Worm (Caenorhabditis elegans) whole organism, mixed stage, embryonic: ENCODE measurements around the gene srbc-39.

Experiments used
- M03D4.4 ChIP-seq: sonication (generic microtip); optimal IDR thresholded peaks from 2 replicates; lab custom pipeline; 2017; ENCODE audit warnings: mild to moderate bottlenecking, missing genetic modification characterization, missing compliant biosample characterization
- blmp-1 ChIP-seq: fragments of 150-350 bp; optimal IDR thresholded peaks from 2 replicates; lab custom pipeline; 2014; ENCODE audit warnings: missing biosample characterization, missing genetic modification characterization
- ceh-39 ChIP-seq: fragments of 150-350 bp; optimal IDR thresholded peaks from 2 replicates; lab custom pipeline; 2014; ENCODE audit warnings: missing biosample characterization, missing genetic modification characterization
- ceh-43 ChIP-seq: fragments of 200-800 bp; sonication (Bioruptor generic); optimal IDR thresholded peaks from 2 replicates; lab custom pipeline; 2018; ENCODE audit warnings: mild to moderate bottlenecking, missing genetic modification characterization, moderate library complexity, missing compliant biosample characterization
- ceh-83 ChIP-seq: fragments of 200-800 bp; sonication (Bioruptor generic); optimal IDR thresholded peaks from 2 replicates; lab custom pipeline; 2018; ENCODE audit warnings: mild to moderate bottlenecking, missing genetic modification characterization, missing compliant biosample characterization
- ces-1 ChIP-seq: fragments of 150-350 bp; optimal IDR thresholded peaks from 2 replicates; lab custom pipeline; 2014; ENCODE audit warnings: missing biosample characterization, missing genetic modification reagents, missing genetic modification characterization
- cnd-1 ChIP-seq: fragments of 200-800 bp; sonication (Bioruptor generic); optimal IDR thresholded peaks from 2 replicates; lab custom pipeline; 2018; ENCODE audit warnings: mild to moderate bottlenecking, missing genetic modification characterization, missing compliant biosample characterization
- drap-1 ChIP-seq: fragments of 200-800 bp; sonication (Bioruptor generic); optimal IDR thresholded peaks from 3 replicates; lab custom pipeline; 2018; ENCODE audit warnings: mild to moderate bottlenecking, missing genetic modification characterization, missing compliant biosample characterization
- elt-1 ChIP-seq: sonication (generic microtip); optimal IDR thresholded peaks from 2 replicates; lab custom pipeline; 2017; ENCODE audit warnings: missing genetic modification characterization, mild to moderate bottlenecking, missing compliant biosample characterization, antibody characterized with exemption, moderate library complexity, borderline replicate concordance; ENCODE audit not compliant: insufficient read depth
- elt-3 ChIP-seq: fragments of 150-350 bp; optimal IDR thresholded peaks from 2 replicates; lab custom pipeline; 2014; ENCODE audit warnings: missing biosample characterization, missing genetic modification characterization
- flh-1 ChIP-seq: fragments of 200-800 bp; sonication (Bioruptor generic); optimal IDR thresholded peaks from 2 replicates; lab custom pipeline; 2018; ENCODE audit warnings: mild to moderate bottlenecking, missing genetic modification characterization, moderate library complexity, missing compliant biosample characterization
- ham-2 ChIP-seq: fragments of 200-800 bp; sonication (Bioruptor generic); optimal IDR thresholded peaks from 2 replicates; lab custom pipeline; 2018; ENCODE audit warnings: mild to moderate bottlenecking, missing genetic modification characterization, missing compliant biosample characterization
- hlh-1 ChIP-seq: fragments of 150-350 bp; optimal IDR thresholded peaks from 2 replicates; lab custom pipeline; 2014; ENCODE audit warnings: missing biosample characterization, missing genetic modification reagents, missing genetic modification characterization
- lin-13 ChIP-seq: fragments of 150-350 bp; optimal IDR thresholded peaks from 2 replicates; lab custom pipeline; 2014; ENCODE audit warnings: missing biosample characterization, missing genetic modification characterization
- lin-32 ChIP-seq: fragments of 200-800 bp; sonication (Bioruptor generic); optimal IDR thresholded peaks from 2 replicates; lab custom pipeline; 2018; ENCODE audit warnings: mild to moderate bottlenecking, missing genetic modification characterization, missing compliant biosample characterization
- lsy-2 ChIP-seq: fragments of 150-350 bp; optimal IDR thresholded peaks from 2 replicates; lab custom pipeline; 2014; ENCODE audit warnings: missing biosample characterization, missing genetic modification characterization
- mep-1 ChIP-seq: fragments of 150-350 bp; optimal IDR thresholded peaks from 2 replicates; lab custom pipeline; 2017; ENCODE audit warnings: missing biosample characterization, missing genetic modification reagents, missing genetic modification characterization, inconsistent platforms
- mls-2 ChIP-seq: sonication (generic microtip); optimal IDR thresholded peaks from 2 replicates; lab custom pipeline; 2016; ENCODE audit warnings: mild to moderate bottlenecking, missing genetic modification characterization, moderate library complexity, missing compliant biosample characterization
- nhr-237 ChIP-seq: fragments of 150-350 bp; optimal IDR thresholded peaks from 2 replicates; lab custom pipeline; 2014; ENCODE audit warnings: missing biosample characterization, missing genetic modification characterization
- nhr-28 ChIP-seq: fragments of 150-350 bp; optimal IDR thresholded peaks from 2 replicates; lab custom pipeline; 2014; ENCODE audit warnings: missing biosample characterization, missing genetic modification characterization
- nhr-76 ChIP-seq: sonication (generic microtip); optimal IDR thresholded peaks from 2 replicates; lab custom pipeline; 2017; ENCODE audit warnings: missing biosample characterization, missing genetic modification characterization
- pha-4 ChIP-seq: fragments of 150-350 bp; optimal IDR thresholded peaks from 2 replicates; lab custom pipeline; 2018; ENCODE audit warnings: missing biosample characterization, missing genetic modification reagents, missing genetic modification characterization
- sem-2 ChIP-seq: fragments of 200-800 bp; sonication (Bioruptor generic); optimal IDR thresholded peaks from 2 replicates; lab custom pipeline; 2018; ENCODE audit warnings: mild to moderate bottlenecking, missing genetic modification characterization, missing compliant biosample characterization
- snpc-4 ChIP-seq: fragments of 150-350 bp; optimal IDR thresholded peaks from 2 replicates; lab custom pipeline; 2014; ENCODE audit warnings: missing biosample characterization, missing genetic modification characterization
- sptf-1 ChIP-seq: sonication (generic microtip); optimal IDR thresholded peaks from 2 replicates; lab custom pipeline; 2017; ENCODE audit warnings: mild to moderate bottlenecking, missing genetic modification characterization, moderate library complexity, missing compliant biosample characterization
- tbx-8 ChIP-seq: fragments of 200-800 bp; sonication (Bioruptor generic); optimal IDR thresholded peaks from 2 replicates; lab custom pipeline; 2018; ENCODE audit warnings: mild to moderate bottlenecking, missing genetic modification characterization, moderate library complexity, missing compliant biosample characterization
- unc-120 ChIP-seq: sonication (generic microtip); optimal IDR thresholded peaks from 2 replicates; lab custom pipeline; 2017; ENCODE audit warnings: missing genetic modification characterization, missing compliant biosample characterization; ENCODE audit not compliant: poor library complexity, severe bottlenecking
- unc-39 ChIP-seq: fragments of 150-350 bp; optimal IDR thresholded peaks from 2 replicates; lab custom pipeline; 2014; ENCODE audit warnings: missing biosample characterization, missing genetic modification characterization
- unc-62 ChIP-seq: fragments of 150-350 bp; optimal IDR thresholded peaks from 2 replicates; lab custom pipeline; 2014; ENCODE audit warnings: missing biosample characterization, missing genetic modification reagents, missing genetic modification characterization
- zip-8 ChIP-seq: fragments of 150-350 bp; optimal IDR thresholded peaks from 2 replicates; lab custom pipeline; 2014; ENCODE audit warnings: missing biosample characterization, missing genetic modification characterization
- ztf-11 ChIP-seq: fragments of 150-350 bp; optimal IDR thresholded peaks from 2 replicates; lab custom pipeline; 2014; ENCODE audit warnings: missing biosample characterization, missing genetic modification characterization

Gene srbc-39

DNA sequence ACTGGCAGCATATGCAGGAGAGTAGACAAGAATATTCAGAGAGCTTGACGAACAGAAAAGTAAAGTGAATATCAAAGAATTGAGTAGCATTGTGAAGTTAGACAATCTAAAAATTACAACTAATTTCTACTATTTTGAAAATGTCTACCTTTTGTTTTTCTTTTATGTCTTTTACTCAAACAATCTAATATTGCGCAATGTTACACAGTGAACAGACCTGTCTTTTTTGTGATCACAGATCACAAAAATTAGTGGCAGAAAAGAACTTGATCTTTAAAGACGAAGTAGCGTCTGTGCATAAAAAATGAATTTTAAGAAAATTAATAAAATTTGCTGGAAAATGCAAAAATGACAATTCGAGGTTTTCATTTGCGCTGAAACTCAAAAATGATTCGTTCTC is 9.9 kb upstream of the srbc-39 start:
- TF ChIP-seq M03D4.4 (tag; lab: Kevin White, UChicago) (no peak), zip-8 (tag; lab: Kevin White, UChicago) (peak; percentile 74)

DNA sequence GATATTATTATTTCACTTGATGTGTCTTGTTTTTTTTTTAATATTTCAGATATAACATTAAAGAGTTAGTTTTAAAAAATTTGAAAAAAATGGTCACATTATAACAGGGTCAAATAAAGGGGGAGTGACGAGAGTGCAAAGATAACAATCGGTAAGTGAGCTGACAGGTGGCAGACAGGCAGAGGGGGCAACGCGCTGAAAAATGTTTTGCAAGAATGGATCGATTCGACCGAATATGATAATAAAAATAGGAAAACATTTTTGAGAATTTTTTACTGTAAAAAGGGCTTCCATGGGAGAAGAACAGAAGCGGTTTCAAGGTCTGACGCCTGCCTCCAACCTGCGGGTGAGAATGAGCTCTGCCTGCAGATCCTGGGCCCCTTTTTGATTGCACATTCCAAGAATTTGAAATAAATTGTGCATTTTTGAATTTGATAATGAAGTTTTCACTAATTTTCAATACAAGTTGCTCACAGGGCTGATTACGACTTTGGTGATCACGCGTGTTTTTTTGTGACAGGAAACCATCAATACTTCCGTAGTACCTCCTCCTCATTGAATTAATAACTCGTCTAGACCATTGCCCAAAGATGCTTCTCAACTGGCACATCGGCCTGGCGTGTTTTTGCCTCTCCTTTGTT is 9.3 kb upstream of the srbc-39 start, which contains the start of the genes ugt-29 and srx-5:
ugt-29 (minus strand) TSS at position 101 of the 641 bp plus-strand sequence.
srx-5 (plus strand) TSS at position 591 of the 641 bp plus-strand sequence.
- TF ChIP-seq M03D4.4 (tag; lab: Kevin White, UChicago): no peak
- no peak for TF ChIP-seq nhr-28 (tag; lab: Kevin White, UChicago)
- no peak for TF ChIP-seq unc-120 (tag; lab: Kevin White, UChicago)
- no peak for TF ChIP-seq lsy-2 (tag; lab: Kevin White, UChicago)
- TF ChIP-seq zip-8 (tag; lab: Kevin White, UChicago): no peak
- TF ChIP-seq pha-4 (tag; lab: Kevin White, UChicago): no peak
- TF ChIP-seq ztf-11 (tag; lab: Kevin White, UChicago): no peak
- TF ChIP-seq tbx-8 (GFP tag; lab: Kevin White, UChicago): no peak

DNA sequence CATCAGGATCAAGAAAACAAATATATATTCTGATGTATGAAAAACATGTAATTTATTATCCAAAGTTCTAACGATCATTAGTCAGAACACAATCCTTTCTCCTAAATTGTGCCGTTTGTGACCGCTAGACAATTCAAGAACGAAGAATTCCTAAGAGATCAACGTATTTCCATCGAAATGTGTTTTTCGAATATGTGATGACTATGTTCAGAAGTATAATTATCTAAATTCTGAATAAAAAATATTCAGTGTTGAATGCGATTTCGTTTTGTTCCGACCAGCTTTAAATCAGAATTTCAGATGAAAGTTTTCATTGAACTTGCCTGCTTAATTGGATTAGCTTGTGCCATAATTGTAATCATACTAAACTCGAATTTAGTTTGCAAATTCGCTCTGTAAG is 6.6 kb upstream of the srbc-39 start, which contains the start of gene srbc-37:
srbc-37 (plus strand) TSS at position 301 of the 400 bp plus-strand sequence.
- TF ChIP-seq drap-1 (GFP tag; lab: Kevin White, UChicago) (no peak), lin-32 (no peak), cnd-1 (tag; lab: Kevin White, UChicago) (no peak), ces-1 (GFP tag; lab: Kevin White, UChicago) (no peak), mep-1 (tag; lab: Kevin White, UChicago) (no peak), elt-3 (tag; lab: Kevin White, UChicago) (no peak), ceh-39 (tag; lab: Kevin White, UChicago) (no peak), unc-120 (tag; lab: Kevin White, UChicago) (no peak), unc-39 (tag; lab: Kevin White, UChicago) (no peak), nhr-237 (tag; lab: Kevin White, UChicago) (no peak), ham-2 (GFP tag; lab: Kevin White, UChicago) (no peak), nhr-76 (tag; lab: Kevin White, UChicago) (no peak), pha-4 (tag; lab: Kevin White, UChicago) (no peak), nhr-28 (tag; lab: Kevin White, UChicago) (no peak), blmp-1 (no peak)

DNA sequence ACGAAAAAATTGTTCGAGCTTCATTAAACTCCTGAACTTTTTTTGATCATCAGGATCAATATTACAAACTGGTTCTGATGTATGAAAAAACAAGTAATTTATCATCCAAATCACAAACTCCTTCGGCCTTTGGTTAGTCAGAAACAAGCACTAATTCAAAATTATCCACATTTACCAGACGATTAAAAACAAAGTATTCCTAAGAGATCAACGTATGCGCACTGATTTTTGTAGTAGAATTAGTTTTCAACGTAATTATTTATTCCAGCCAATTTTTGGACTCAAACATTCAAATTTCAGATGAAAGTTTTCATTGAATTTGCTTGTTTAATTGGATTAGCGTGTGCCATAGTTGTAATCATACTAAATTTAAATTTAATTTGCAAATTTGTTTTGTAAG is 2.0 kb upstream of the srbc-39 start, which contains the start of gene srbc-38:
srbc-38 (plus strand) TSS at position 301 of the 400 bp plus-strand sequence.
- TF ChIP-seq elt-3 (tag; lab: Kevin White, UChicago) (no peak), flh-1 (no peak), pha-4 (tag; lab: Kevin White, UChicago) (no peak), ceh-83 (GFP tag; lab: Kevin White, UChicago) (no peak), ham-2 (GFP tag; lab: Kevin White, UChicago) (no peak), lin-32 (no peak), mls-2 (tag; lab: Kevin White, UChicago) (no peak), cnd-1 (tag; lab: Kevin White, UChicago) (no peak), elt-1 (tag; lab: Kevin White, UChicago) (no peak), lsy-2 (tag; lab: Kevin White, UChicago) (no peak), lin-13 (tag; lab: Kevin White, UChicago) (no peak), hlh-1 (no peak), sptf-1 (tag; lab: Kevin White, UChicago) (no peak), blmp-1 (no peak), mep-1 (tag; lab: Kevin White, UChicago) (no peak), tbx-8 (GFP tag; lab: Kevin White, UChicago) (no peak), unc-120 (tag; lab: Kevin White, UChicago) (no peak), unc-62 (GFP tag; lab: Kevin White, UChicago) (no peak), ces-1 (GFP tag; lab: Kevin White, UChicago) (no peak), ceh-39 (tag; lab: Kevin White, UChicago) (no peak)

DNA sequence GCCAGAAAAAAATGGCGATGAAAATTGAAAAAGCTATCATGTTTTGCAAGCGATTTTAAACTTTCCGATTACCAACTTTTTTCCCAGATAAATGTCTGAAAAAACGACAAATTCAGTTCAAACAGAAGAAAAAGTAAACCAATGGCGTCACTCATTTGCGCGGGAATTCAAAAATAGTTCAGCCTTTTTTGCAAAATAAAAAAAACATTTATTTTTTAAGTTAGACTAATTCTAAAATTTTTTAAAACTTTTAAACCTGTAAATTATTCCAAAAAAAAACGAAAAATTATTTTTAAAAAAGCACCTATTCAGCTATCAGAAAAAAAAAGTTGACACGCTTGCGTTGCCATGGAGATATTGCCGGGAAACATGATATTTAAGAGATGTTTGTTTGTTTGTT is 4.0 kb downstream of the srbc-39 start, which contains the start of gene cyp-33C11:
cyp-33C11 (minus strand) TSS at position 101 of the 400 bp plus-strand sequence.
- TF ChIP-seq nhr-28 (tag; lab: Kevin White, UChicago): no peak
- no peak for TF ChIP-seq mep-1 (tag; lab: Kevin White, UChicago)
- no peak for TF ChIP-seq pha-4 (tag; lab: Kevin White, UChicago)
- TF ChIP-seq sptf-1 (tag; lab: Kevin White, UChicago): no peak
- TF ChIP-seq ceh-43: no peak
- no peak for TF ChIP-seq unc-62 (GFP tag; lab: Kevin White, UChicago)
- TF ChIP-seq hlh-1: no peak
- no peak for TF ChIP-seq nhr-237 (tag; lab: Kevin White, UChicago)
- no peak for TF ChIP-seq M03D4.4 (tag; lab: Kevin White, UChicago)
- TF ChIP-seq ces-1 (GFP tag; lab: Kevin White, UChicago): no peak
- TF ChIP-seq lin-32: no peak
- TF ChIP-seq unc-39 (tag; lab: Kevin White, UChicago): no peak
- TF ChIP-seq sem-2 (GFP tag; lab: Kevin White, UChicago): no peak
- no peak for TF ChIP-seq snpc-4 (tag; lab: Kevin White, UChicago)
- TF ChIP-seq tbx-8 (GFP tag; lab: Kevin White, UChicago): no peak
- TF ChIP-seq elt-3 (tag; lab: Kevin White, UChicago): no peak
- TF ChIP-seq ham-2 (GFP tag; lab: Kevin White, UChicago): no peak
